Worm (Caenorhabditis elegans) whole organism, L4/young adult: ENCODE results near the gene glb-11.

ENCODE experiments used
- W03F9.2 ChIP-seq: fragments of 150-350 bp; optimal IDR thresholded peaks from 2 replicates; lab custom pipeline; 2014; ENCODE audit warnings: missing biosample characterization, missing genetic modification characterization
- him-1 ChIP-seq: sonication (generic microtip); optimal IDR thresholded peaks from 2 replicates; lab custom pipeline; 2016; ENCODE audit warnings: missing genotype, missing genetic modification reagents, missing genetic modification characterization, missing compliant biosample characterization

ce11 chrIII:4037332-4037731, 45.3 kb upstream of the glb-11 start:
- no peak for TF ChIP-seq him-1 (tag; lab: Kevin White, UChicago)
- TF ChIP-seq W03F9.2 (tag; lab: Kevin White, UChicago), result no peak
